Worm (Caenorhabditis elegans) whole organism, early embryonic: Measurements from ENCODE around the gene pgph-1.

Experiments used
- B0310.2 ChIP-seq: sonication (generic microtip); optimal IDR thresholded peaks from 2 replicates; lab custom pipeline; 2016; ENCODE audit warnings: mild to moderate bottlenecking, missing genetic modification characterization, missing compliant biosample characterization
- hmg-4 ChIP-seq: fragments of 200-800 bp; sonication (Bioruptor generic); optimal IDR thresholded peaks from 2 replicates; lab custom pipeline; 2018; ENCODE audit warnings: mild to moderate bottlenecking, missing genetic modification characterization, missing compliant biosample characterization

- TF ChIP-seq hmg-4 (GFP tag; lab: Kevin White, UChicago): no peak
- TF ChIP-seq B0310.2 (tag; lab: Kevin White, UChicago): no peak
These were observed 38.7 kb upstream of the pgph-1 start, which contains the start of gene ZC250.2 for ce11 chrV:5792031-5792430.
